Worm (Caenorhabditis elegans) whole organism, L2 larva: Measurements from ENCODE around the gene cnc-2.

Source experiments
- C34F6.9 ChIP-seq: fragments of 150-350 bp; optimal IDR thresholded peaks from 2 replicates; lab custom pipeline; 2014; ENCODE audit warnings: missing biosample characterization, missing genetic modification characterization
- F13H6.1 ChIP-seq: sonication (generic microtip); optimal IDR thresholded peaks from 2 replicates; lab custom pipeline; 2016; ENCODE audit warnings: missing genetic modification characterization, missing compliant biosample characterization
- R02D3.7 ChIP-seq: fragments of 150-350 bp; optimal IDR thresholded peaks from 2 replicates; lab custom pipeline; 2014; ENCODE audit warnings: missing biosample characterization, missing genetic modification characterization
- Y55F3AM.14 ChIP-seq: fragments of 200-800 bp; sonication (Bioruptor generic); optimal IDR thresholded peaks from 2 replicates; lab custom pipeline; 2018; ENCODE audit warnings: mild to moderate bottlenecking, missing genetic modification characterization, missing compliant biosample characterization
- ZK546.5 ChIP-seq: sonication (generic microtip); optimal IDR thresholded peaks from 2 replicates; lab custom pipeline; 2017; ENCODE audit warnings: missing biosample characterization, missing genetic modification characterization
- alr-1 ChIP-seq: fragments of 150-350 bp; optimal IDR thresholded peaks from 2 replicates; lab custom pipeline; 2014; ENCODE audit warnings: missing biosample characterization, missing genetic modification characterization
- aly-2 ChIP-seq: fragments of 150-350 bp; optimal IDR thresholded peaks from 2 replicates; lab custom pipeline; 2014; ENCODE audit warnings: missing biosample characterization, missing genetic modification characterization
- ama-1 ChIP-seq: fragments of 150-350 bp; optimal IDR thresholded peaks from 2 replicates; lab custom pipeline; 2018; ENCODE audit warnings: inconsistent platforms
- ceh-16 ChIP-seq: fragments of 150-350 bp; optimal IDR thresholded peaks from 2 replicates; lab custom pipeline; 2014; ENCODE audit warnings: missing biosample characterization, missing genetic modification characterization
- ceh-82 ChIP-seq: fragments of 150-350 bp; optimal IDR thresholded peaks from 2 replicates; lab custom pipeline; 2014; ENCODE audit warnings: missing biosample characterization, missing genetic modification characterization
- dmd-4 ChIP-seq: sonication (generic microtip); optimal IDR thresholded peaks from 2 replicates; lab custom pipeline; 2017; ENCODE audit warnings: missing biosample characterization, missing genetic modification characterization
- egl-27 ChIP-seq: sonication (generic microtip); optimal IDR thresholded peaks from 3 replicates; lab custom pipeline; 2017; ENCODE audit warnings: missing biosample characterization, missing genetic modification reagents, missing genetic modification characterization
- elt-1 ChIP-seq: fragments of 150-350 bp; optimal IDR thresholded peaks from 2 replicates; lab custom pipeline; 2014; ENCODE audit warnings: missing biosample characterization, missing genetic modification characterization
- elt-3 ChIP-seq: sonication (generic microtip); optimal IDR thresholded peaks from 2 replicates; lab custom pipeline; 2017; ENCODE audit warnings: missing biosample characterization, missing genetic modification characterization
- gmeb-1 ChIP-seq: fragments of 150-350 bp; optimal IDR thresholded peaks from 2 replicates; lab custom pipeline; 2014; ENCODE audit warnings: missing biosample characterization, missing genetic modification characterization
- lin-11 ChIP-seq: fragments of 150-350 bp; sonication (generic microtip); optimal IDR thresholded peaks from 2 replicates; lab custom pipeline; 2014; ENCODE audit warnings: missing biosample characterization, missing genetic modification characterization, inconsistent platforms, mixed read lengths
- lin-39 ChIP-seq: fragments of 150-350 bp; optimal IDR thresholded peaks from 2 replicates; lab custom pipeline; 2014; ENCODE audit warnings: missing biosample characterization, missing genetic modification reagents, missing genetic modification characterization
- lsy-2 ChIP-seq, 2 experiments: fragments of 150-350 bp in 1 of 2; sonication (generic microtip) in 1 of 2; optimal IDR thresholded peaks; 2 replicates each; lab custom pipeline; 2014 to 2017; ENCODE audit warnings: missing biosample characterization in 2 of 2, missing genetic modification characterization in 2 of 2
- mbf-1 ChIP-seq: sonication (generic microtip); optimal IDR thresholded peaks from 2 replicates; lab custom pipeline; 2017; ENCODE audit warnings: missing biosample characterization, missing genetic modification characterization
- mdl-1 ChIP-seq, 2 experiments: fragments of 150-350 bp in 1 of 2; sonication (generic microtip) in 1 of 2; optimal IDR thresholded peaks; 2 replicates each; lab custom pipeline; 2017; ENCODE audit warnings: missing biosample characterization in 2 of 2, missing genetic modification characterization in 2 of 2
- nhr-10 ChIP-seq: sonication (generic microtip); optimal IDR thresholded peaks from 2 replicates; lab custom pipeline; 2017; ENCODE audit warnings: missing biosample characterization, missing genetic modification characterization
- nhr-21 ChIP-seq: fragments of 150-350 bp; optimal IDR thresholded peaks from 2 replicates; lab custom pipeline; 2014; ENCODE audit warnings: missing biosample characterization, missing genetic modification characterization
- nhr-237 ChIP-seq: fragments of 150-350 bp; optimal IDR thresholded peaks from 2 replicates; lab custom pipeline; 2014; ENCODE audit warnings: missing biosample characterization, missing genetic modification characterization
- nhr-25 ChIP-seq: fragments of 150-350 bp; sonication (generic microtip); optimal IDR thresholded peaks from 3 replicates; lab custom pipeline; 2014; ENCODE audit warnings: missing biosample characterization, missing genetic modification characterization
- nhr-77 ChIP-seq: fragments of 150-350 bp; optimal IDR thresholded peaks from 2 replicates; lab custom pipeline; 2014; ENCODE audit warnings: missing biosample characterization, missing genetic modification characterization
- peb-1 ChIP-seq: fragments of 150-350 bp; optimal IDR thresholded peaks from 2 replicates; lab custom pipeline; 2014; ENCODE audit warnings: missing biosample characterization, missing genetic modification characterization
- sem-4 ChIP-seq: fragments of 150-350 bp; optimal IDR thresholded peaks from 2 replicates; lab custom pipeline; 2014; ENCODE audit warnings: missing biosample characterization, missing genetic modification reagents, missing genetic modification characterization
- skn-1 ChIP-seq: sonication (generic microtip); optimal IDR thresholded peaks from 2 replicates; lab custom pipeline; 2017; ENCODE audit warnings: missing biosample characterization, missing genetic modification characterization
- sma-3 ChIP-seq: sonication (generic microtip); optimal IDR thresholded peaks from 2 replicates; lab custom pipeline; 2016; ENCODE audit warnings: missing genetic modification reagents, missing genetic modification characterization, missing compliant biosample characterization
- sma-9 ChIP-seq, 2 experiments: fragments of 150-350 bp in 1 of 2; sonication (generic microtip) in 1 of 2; optimal IDR thresholded peaks; 2 replicates each; lab custom pipeline; 2014 to 2016; ENCODE audit warnings: missing genetic modification characterization in 2 of 2, mild to moderate bottlenecking in 1 of 2, missing biosample characterization in 1 of 2, missing compliant biosample characterization in 1 of 2, missing genetic modification reagents in 1 of 2, moderate library complexity in 1 of 2
- snpc-4 ChIP-seq: fragments of 150-350 bp; optimal IDR thresholded peaks from 2 replicates; lab custom pipeline; 2014; ENCODE audit warnings: missing biosample characterization, missing genetic modification characterization
- unc-39 ChIP-seq: fragments of 150-350 bp; optimal IDR thresholded peaks from 2 replicates; lab custom pipeline; 2014; ENCODE audit warnings: missing biosample characterization, missing genetic modification characterization
- unc-55 ChIP-seq: fragments of 150-350 bp; sonication (generic microtip); optimal IDR thresholded peaks from 3 replicates; lab custom pipeline; 2014; ENCODE audit warnings: missing biosample characterization, missing genetic modification reagents, missing genetic modification characterization
- unc-62 ChIP-seq: fragments of 150-350 bp; optimal IDR thresholded peaks from 2 replicates; lab custom pipeline; 2014; ENCODE audit warnings: missing biosample characterization, missing genetic modification reagents, missing genetic modification characterization
- ztf-1 ChIP-seq: fragments of 200-800 bp; sonication (Bioruptor generic); conservative IDR thresholded peaks from 2 replicates; pipeline ENCODE4 v1.3.6; 2022; ENCODE audit warnings: missing genetic modification characterization, missing compliant biosample characterization
- ztf-11 ChIP-seq: sonication (generic microtip); optimal IDR thresholded peaks from 2 replicates; lab custom pipeline; 2017; ENCODE audit warnings: missing biosample characterization, missing genetic modification characterization

cnc-2 gene

DNA sequence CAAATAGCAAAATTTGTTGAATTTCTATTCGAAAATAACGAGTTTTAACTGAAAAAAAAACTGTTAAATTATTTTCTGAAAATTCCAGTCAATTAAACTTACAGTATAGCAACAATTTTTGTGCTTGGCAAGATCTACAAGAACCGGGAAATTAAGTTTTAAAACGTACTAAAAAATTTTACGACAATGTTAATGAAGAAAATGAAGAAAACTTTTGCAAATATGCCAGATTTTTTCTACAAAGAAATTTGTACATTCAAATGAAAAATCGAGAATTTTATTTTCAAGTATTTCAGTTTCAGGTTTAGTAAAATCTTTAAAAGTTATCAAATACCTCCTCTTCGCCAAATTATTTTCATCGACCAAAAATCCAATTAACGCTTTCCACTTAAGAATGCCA is 7.9 kb downstream of the cnc-2 start, which contains the start of gene cnc-11:
Gene cnc-11 (plus strand): TSS at position 301 of the 400 bp plus-strand sequence.
- no peak for TF ChIP-seq mbf-1 (tag; lab: Kevin White, UChicago)
- no peak for TF ChIP-seq sma-9 (GFP tag; optimal IDR thresholded peaks at IDR 0.05; lab: Kevin White, UChicago)
- no peak for TF ChIP-seq sma-9 (tag; optimal IDR thresholded peaks at IDR 0.05; lab: Kevin White, UChicago)
- TF ChIP-seq unc-55 (GFP tag; lab: Kevin White, UChicago) = no peak
- no peak for TF ChIP-seq nhr-237 (tag; lab: Kevin White, UChicago)

DNA sequence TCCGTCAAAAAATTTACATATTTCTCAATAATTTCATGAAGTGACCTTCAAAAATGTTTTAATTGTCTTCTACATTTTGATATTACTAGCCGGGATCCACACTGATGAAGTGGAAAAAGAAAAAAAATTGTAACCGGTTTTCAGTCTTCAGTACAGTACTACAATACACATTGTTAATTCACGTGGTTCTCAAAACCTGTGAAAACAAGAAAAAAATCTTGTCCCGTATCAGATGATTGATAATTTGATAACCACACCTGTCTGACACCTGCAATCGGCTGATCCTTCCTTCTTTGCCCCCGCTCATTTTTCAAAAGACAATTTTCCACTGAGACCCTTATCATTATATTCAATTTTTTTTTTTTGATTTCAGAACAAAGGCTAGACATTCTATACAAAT is 11.2 kb downstream of the cnc-2 start, which contains the start of gene R09B5.11:
Gene R09B5.11 (plus strand): TSS at position 374 of the 400 bp plus-strand sequence.
- TF ChIP-seq nhr-21 (no peak), elt-3 (tag; lab: Kevin White, UChicago) (no peak), sma-3 (GFP tag; lab: Kevin White, UChicago) (peak; percentile 41), peb-1 (tag; lab: Kevin White, UChicago) (no peak), F13H6.1 (no peak), egl-27 (tag; lab: Kevin White, UChicago) (no peak), nhr-25 (peak; percentile 19), alr-1 (tag; lab: Kevin White, UChicago) (no peak), unc-39 (tag; lab: Kevin White, UChicago) (no peak), aly-2 (no peak), dmd-4 (tag; lab: Kevin White, UChicago) (no peak), ztf-11 (tag; lab: Kevin White, UChicago) (no peak), gmeb-1 (tag; lab: Kevin White, UChicago) (peak; percentile 16), mdl-1 (tag; optimal IDR thresholded peaks at IDR 0.05; lab: Kevin White, UChicago) (no peak), sma-9 (GFP tag; optimal IDR thresholded peaks at IDR 0.05; lab: Kevin White, UChicago) (peak; percentile 8), sma-9 (tag; optimal IDR thresholded peaks at IDR 0.05; lab: Kevin White, UChicago) (no peak)

DNA sequence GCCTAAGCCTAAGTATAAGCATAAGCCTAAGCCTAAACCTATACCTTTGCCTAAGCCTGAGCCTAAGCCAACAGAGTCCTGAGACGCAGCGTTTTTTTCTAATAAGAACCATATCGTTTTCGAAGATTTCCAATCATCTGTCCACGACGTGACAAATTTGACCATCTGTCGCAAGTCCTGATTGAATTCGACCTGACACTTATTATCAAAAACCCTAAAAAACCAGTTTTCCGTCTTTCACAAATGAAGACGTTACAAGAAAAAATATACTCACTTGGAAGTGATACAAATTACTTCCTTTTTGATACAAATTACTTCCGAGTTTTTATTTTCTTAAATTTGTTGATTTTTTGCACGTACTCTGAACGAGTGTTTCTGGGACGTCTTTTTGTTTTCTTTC is 11.8 kb downstream of the cnc-2 start:
- no peak for TF ChIP-seq nhr-10 (tag; lab: Kevin White, UChicago)
- peak; percentile 10 for TF ChIP-seq nhr-25
- no peak for TF ChIP-seq peb-1 (tag; lab: Kevin White, UChicago)

- TF ChIP-seq ZK546.5 = no peak
- TF ChIP-seq sma-3 (GFP tag; lab: Kevin White, UChicago) = no peak
- no peak for TF ChIP-seq elt-1 (tag; lab: Kevin White, UChicago)
- no peak for TF ChIP-seq nhr-21
- TF ChIP-seq peb-1 (tag; lab: Kevin White, UChicago) = no peak
- TF ChIP-seq gmeb-1 (tag; lab: Kevin White, UChicago) = peak; percentile 13
- TF ChIP-seq, all 48 proteins: peak for 1
Observed at ce11 chrV:1435106-1435505, 14.9 kb downstream of the cnc-2 start.

DNA sequence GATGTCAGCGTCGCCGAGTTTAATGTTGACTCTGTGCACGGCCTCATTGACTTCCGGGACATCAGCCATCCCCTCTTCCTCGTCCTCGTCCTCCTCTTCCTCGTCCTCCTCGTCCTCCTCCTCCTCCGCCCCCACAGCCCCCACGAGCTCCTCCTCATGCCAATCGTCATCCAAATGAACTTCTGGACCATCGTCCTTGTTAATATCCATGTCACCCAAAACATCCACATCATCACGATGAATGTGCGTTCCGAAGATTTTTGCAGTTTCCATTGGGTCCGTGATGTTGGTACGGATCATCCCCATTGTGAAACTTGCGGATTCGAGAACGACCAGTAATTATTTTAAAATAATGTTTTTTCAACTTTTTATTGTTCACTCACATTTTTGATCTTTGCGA is 15.6 kb downstream of the cnc-2 start:
- no peak for TF ChIP-seq lin-11 (tag; lab: Kevin White, UChicago)
- no peak for TF ChIP-seq sem-4 (tag; lab: Kevin White, UChicago)
- no peak for TF ChIP-seq ceh-82 (tag; lab: Kevin White, UChicago)
- TF ChIP-seq lsy-2 (tag; optimal IDR thresholded peaks at IDR 0.05; lab: Kevin White, UChicago) = no peak
- TF ChIP-seq ceh-16 (tag; lab: Kevin White, UChicago) = no peak
- peak; percentile 54 for TF ChIP-seq gmeb-1 (tag; lab: Kevin White, UChicago)
- TF ChIP-seq, all 48 proteins: peak for 1

DNA sequence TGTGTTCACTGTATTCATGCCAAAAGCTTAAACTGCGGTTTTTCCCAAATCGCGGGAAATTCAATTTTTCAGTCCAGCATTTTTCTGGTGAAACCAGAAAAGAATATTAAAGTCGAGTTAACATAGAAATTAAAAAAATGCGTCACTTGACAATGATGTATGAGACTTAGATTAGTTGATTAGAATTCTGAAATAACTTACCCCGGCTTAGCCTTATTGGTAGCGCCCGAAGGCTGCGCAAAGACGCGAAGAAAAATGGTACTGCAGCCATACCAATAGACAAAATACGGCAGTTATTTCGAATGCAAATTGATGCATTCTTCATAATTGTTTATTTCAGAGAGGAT is 16.6 kb downstream of the cnc-2 start:
- TF ChIP-seq unc-62 (GFP tag; lab: Kevin White, UChicago) = no peak
- TF ChIP-seq peb-1 (tag; lab: Kevin White, UChicago) = no peak
- TF ChIP-seq sem-4 (tag; lab: Kevin White, UChicago) = no peak
- TF ChIP-seq nhr-77 = no peak
- TF ChIP-seq nhr-21 = no peak
- no peak for TF ChIP-seq ztf-11 (tag; lab: Kevin White, UChicago)
- TF ChIP-seq skn-1 (tag; lab: Kevin White, UChicago) = no peak
- TF ChIP-seq ceh-16 (tag; lab: Kevin White, UChicago) = no peak
- no peak for TF ChIP-seq egl-27 (tag; lab: Kevin White, UChicago)
- no peak for TF ChIP-seq sma-9 (GFP tag; optimal IDR thresholded peaks at IDR 0.05; lab: Kevin White, UChicago)
- no peak for TF ChIP-seq sma-9 (tag; optimal IDR thresholded peaks at IDR 0.05; lab: Kevin White, UChicago)
- no peak for TF ChIP-seq ztf-1 (GFP tag; lab: Robert Waterston, UW)
- TF ChIP-seq dmd-4 (tag; lab: Kevin White, UChicago) = no peak
- no peak for TF ChIP-seq Y55F3AM.14 (GFP tag; lab: Kevin White, UChicago)
- TF ChIP-seq C34F6.9 (tag; lab: Kevin White, UChicago) = no peak
- no peak for TF ChIP-seq R02D3.7 (tag; lab: Kevin White, UChicago)
- no peak for TF ChIP-seq mbf-1 (tag; lab: Kevin White, UChicago)
- no peak for TF ChIP-seq lin-39
- no peak for TF ChIP-seq ama-1 (lab: Kevin White, UChicago)
- no peak for TF ChIP-seq snpc-4 (tag; lab: Kevin White, UChicago)
